Fruit fly (Drosophila melanogaster): Measurements from ENCODE around the gene CG5895.
A peak's percentile ranks its signal among the peaks of the same experiment; 100 is the strongest.

CG5895 gene

dm6 chr3L:16053026-16053556 lies 17.8 kb downstream of the CG5895 start:
- TF ChIP-seq CG33017 (tag; optimal IDR thresholded peaks at IDR 0.05) (no peak), Clk (GFP tag; optimal IDR thresholded peaks at IDR 0.05) (no peak), CG7045 (GFP tag; optimal IDR thresholded peaks at IDR 0.05) (no peak), CG12768 (GFP tag; optimal IDR thresholded peaks at IDR 0.05) (no peak), CG1620 (GFP tag; optimal IDR thresholded peaks at IDR 0.05) (no peak), kay (GFP tag; ENCODE audit: borderline replicate concordance) (no peak), cnc (optimal IDR thresholded peaks at IDR 0.05) (no peak), bab1 (GFP tag; optimal IDR thresholded peaks at IDR 0.05) (no peak), tj (GFP tag; optimal IDR thresholded peaks at IDR 0.05) (no peak), CG7101 (tag; optimal IDR thresholded peaks at IDR 0.05) (no peak), CG5204 (GFP tag; optimal IDR thresholded peaks at IDR 0.05) (no peak), cic (GFP tag; optimal IDR thresholded peaks at IDR 0.05) (no peak), toe (GFP tag; optimal IDR thresholded peaks at IDR 0.05) (no peak), CG14711 (tag; optimal IDR thresholded peaks at IDR 0.05) (no peak), Hr96 (GFP tag; optimal IDR thresholded peaks at IDR 0.05) (no peak), ovo (GFP tag; optimal IDR thresholded peaks at IDR 0.05) (no peak)

- no peak for TF ChIP-seq Crg-1 (GFP tag; optimal IDR thresholded peaks at IDR 0.05)
- TF ChIP-seq CG12768 (GFP tag; optimal IDR thresholded peaks at IDR 0.05): peak; percentile 38
- TF ChIP-seq CG33017 (tag; optimal IDR thresholded peaks at IDR 0.05): no peak
- TF ChIP-seq bab1 (GFP tag; optimal IDR thresholded peaks at IDR 0.05): no peak
- TF ChIP-seq CG14711 (tag; optimal IDR thresholded peaks at IDR 0.05): peak; percentile 2
- no peak for TF ChIP-seq Clk (GFP tag; optimal IDR thresholded peaks at IDR 0.05)
Measured at dm6 chr3L:16054095-16054494, 18.8 kb downstream of the CG5895 start.

dm6 chr3L:16056101-16056891 lies 21.0 kb downstream of the CG5895 start:
- TF ChIP-seq kay (GFP tag; ENCODE audit: borderline replicate concordance): peak; percentile 13
- TF ChIP-seq CG7101 (tag; optimal IDR thresholded peaks at IDR 0.05): no peak
- TF ChIP-seq tj (GFP tag; optimal IDR thresholded peaks at IDR 0.05): no peak
- TF ChIP-seq toe (GFP tag; optimal IDR thresholded peaks at IDR 0.05): no peak

dm6 chr3L:16060806-16061600 lies 25.7 kb downstream of the CG5895 start:
- TF ChIP-seq CG12768 (GFP tag; optimal IDR thresholded peaks at IDR 0.05) (peak; percentile 3), CG5204 (GFP tag; optimal IDR thresholded peaks at IDR 0.05) (no peak), tj (GFP tag; optimal IDR thresholded peaks at IDR 0.05) (no peak), kay (GFP tag; ENCODE audit: borderline replicate concordance) (no peak), CG11617 (GFP tag; optimal IDR thresholded peaks at IDR 0.05) (peak; percentile 1), cic (GFP tag; optimal IDR thresholded peaks at IDR 0.05) (no peak)

dm6 chr3L:16082251-16082650 lies 47.0 kb downstream of the CG5895 start, which contains the start of gene CG33258:
TSS of gene CG33258 (plus strand) at chr3L:16082551.
- TF ChIP-seq CG7045 (GFP tag; optimal IDR thresholded peaks at IDR 0.05) (no peak), Clk (GFP tag; optimal IDR thresholded peaks at IDR 0.05) (no peak), Hr96 (GFP tag; optimal IDR thresholded peaks at IDR 0.05) (no peak), CG7101 (tag; optimal IDR thresholded peaks at IDR 0.05) (no peak), kay (GFP tag; ENCODE audit: borderline replicate concordance) (no peak), Crg-1 (GFP tag; optimal IDR thresholded peaks at IDR 0.05) (no peak), bab1 (GFP tag; optimal IDR thresholded peaks at IDR 0.05) (no peak), cic (GFP tag; optimal IDR thresholded peaks at IDR 0.05) (no peak), CG33017 (tag; optimal IDR thresholded peaks at IDR 0.05) (no peak), toe (GFP tag; optimal IDR thresholded peaks at IDR 0.05) (no peak), pad (GFP tag; optimal IDR thresholded peaks at IDR 0.05) (no peak), cnc (optimal IDR thresholded peaks at IDR 0.05) (no peak), CG5204 (GFP tag; optimal IDR thresholded peaks at IDR 0.05) (no peak)

- no peak for TF ChIP-seq CG11617 (GFP tag; optimal IDR thresholded peaks at IDR 0.05)
- no peak for TF ChIP-seq CG14711 (tag; optimal IDR thresholded peaks at IDR 0.05)
- TF ChIP-seq bab1 (GFP tag; optimal IDR thresholded peaks at IDR 0.05): no peak
- TF ChIP-seq Mnt (GFP tag; optimal IDR thresholded peaks at IDR 0.05): no peak
- no peak for TF ChIP-seq kay (GFP tag; ENCODE audit: borderline replicate concordance)
- no peak for TF ChIP-seq CG5204 (GFP tag; optimal IDR thresholded peaks at IDR 0.05)
- TF ChIP-seq Hr96 (GFP tag; optimal IDR thresholded peaks at IDR 0.05): no peak
- no peak for TF ChIP-seq toe (GFP tag; optimal IDR thresholded peaks at IDR 0.05)
- no peak for TF ChIP-seq CG7101 (tag; optimal IDR thresholded peaks at IDR 0.05)
- no peak for TF ChIP-seq Clk (GFP tag; optimal IDR thresholded peaks at IDR 0.05)
- TF ChIP-seq CG7045 (GFP tag; optimal IDR thresholded peaks at IDR 0.05): no peak
- TF ChIP-seq ovo (GFP tag; optimal IDR thresholded peaks at IDR 0.05): no peak
- TF ChIP-seq pad (GFP tag; optimal IDR thresholded peaks at IDR 0.05): no peak
- no peak for TF ChIP-seq CG12768 (GFP tag; optimal IDR thresholded peaks at IDR 0.05)
- no peak for TF ChIP-seq CG1620 (GFP tag; optimal IDR thresholded peaks at IDR 0.05)
Measured at dm6 chr3L:16083693-16084092, 48.4 kb downstream of the CG5895 start, which contains the start of gene CG13075. TSS of gene CG13075 (plus strand) at chr3L:16083993.
